Worm (Caenorhabditis elegans): ENCODE data around the gene arx-4.

DNA sequence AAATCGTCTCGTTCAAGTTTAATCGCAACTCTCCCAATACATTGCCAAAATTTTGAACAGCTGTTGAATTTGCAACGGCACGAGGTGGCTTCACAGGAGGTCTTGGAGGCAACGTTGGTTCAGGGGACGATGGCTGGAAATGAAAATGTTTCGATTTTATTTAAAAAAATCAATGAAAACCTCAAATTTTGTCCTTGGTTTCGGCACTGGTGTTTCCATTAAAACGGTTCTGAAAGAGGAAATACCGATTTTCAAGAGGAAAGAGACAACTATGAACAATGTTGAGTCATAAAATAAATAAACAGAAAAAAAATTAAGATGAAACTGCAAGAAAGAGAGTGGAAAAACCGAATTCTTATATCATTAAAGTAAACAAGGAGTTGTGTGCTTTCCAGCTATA is 45.2 kb downstream of the arx-4 start, which contains the start of gene F23H11.4:
- TF ChIP-seq blmp-1 (tag; optimal IDR thresholded peaks at IDR 0.05) (no peak), ztf-11 (tag; optimal IDR thresholded peaks at IDR 0.05) (no peak), pha-4 (tag; optimal IDR thresholded peaks at IDR 0.05) (no peak), snpc-4 (tag; optimal IDR thresholded peaks at IDR 0.05) (no peak), tbx-8 (GFP tag; optimal IDR thresholded peaks at IDR 0.05) (no peak), zip-8 (tag; optimal IDR thresholded peaks at IDR 0.05) (no peak), sptf-1 (tag; optimal IDR thresholded peaks at IDR 0.05) (no peak), unc-62 (GFP tag; optimal IDR thresholded peaks at IDR 0.05) (no peak), nhr-237 (tag; optimal IDR thresholded peaks at IDR 0.05) (no peak), lsy-2 (tag; optimal IDR thresholded peaks at IDR 0.05) (no peak), nhr-76 (tag; optimal IDR thresholded peaks at IDR 0.05) (no peak), nhr-12 (tag; optimal IDR thresholded peaks at IDR 0.05) (no peak), unc-39 (tag; optimal IDR thresholded peaks at IDR 0.05) (no peak), nhr-28 (tag; optimal IDR thresholded peaks at IDR 0.05) (no peak)

All from whole organism, mixed stage, embryonic.